Worm (Caenorhabditis elegans) whole organism, young adult: ENCODE results near the gene twk-8.
A peak's percentile ranks its signal among the peaks of the same experiment; 100 is the strongest.

Source experiments
- B0019.2 ChIP-seq: fragments of 200-800 bp; sonication (Bioruptor generic); conservative IDR thresholded peaks from 2 replicates; pipeline ENCODE4 v1.3.6; 2022; ENCODE audit warnings: missing genetic modification reagents, missing genetic modification characterization, missing compliant biosample characterization
- B0035.1 ChIP-seq: sonication (generic microtip); optimal IDR thresholded peaks from 2 replicates; lab custom pipeline; 2016; ENCODE audit warnings: missing genetic modification characterization, mild to moderate bottlenecking, missing compliant biosample characterization, missing genotype, missing genetic modification reagents
- B0261.1 ChIP-seq: sonication (generic microtip); optimal IDR thresholded peaks from 2 replicates; lab custom pipeline; 2016; ENCODE audit warnings: mild to moderate bottlenecking, missing genetic modification characterization, moderate library complexity, missing compliant biosample characterization
- C06A6.2 ChIP-seq: fragments of 200-800 bp; sonication (Bioruptor generic); conservative IDR thresholded peaks from 2 replicates; pipeline ENCODE4 v1.3.6; 2022; ENCODE audit warnings: missing genetic modification characterization, missing compliant biosample characterization
- C17E4.6 ChIP-seq: fragments of 200-800 bp; sonication (Bioruptor generic); IDR thresholded peaks from 2 replicates; pipeline ENCODE4 v1.3.6; 2022; ENCODE audit warnings: missing genetic modification reagents, missing genetic modification characterization, missing compliant biosample characterization
- F22D6.2 ChIP-seq: sonication (generic microtip); optimal IDR thresholded peaks from 2 replicates; lab custom pipeline; 2016; ENCODE audit warnings: mild to moderate bottlenecking, missing genetic modification characterization, missing compliant biosample characterization
- F37B4.10 ChIP-seq: fragments of 200-800 bp; sonication (Bioruptor generic); IDR thresholded peaks from 2 replicates; pipeline ENCODE4 v1.3.6; 2022; ENCODE audit warnings: missing genetic modification characterization, missing compliant biosample characterization
- F55B11.4 ChIP-seq: sonication (generic microtip); optimal IDR thresholded peaks from 2 replicates; lab custom pipeline; 2016; ENCODE audit warnings: missing compliant biosample characterization, missing genetic modification characterization, borderline replicate concordance; ENCODE audit not compliant: insufficient read depth
- F57A8.1 ChIP-seq: fragments of 200-800 bp; sonication (Bioruptor generic); optimal IDR thresholded peaks from 2 replicates; lab custom pipeline; 2018; ENCODE audit warnings: mild to moderate bottlenecking, missing genetic modification characterization, moderate library complexity, missing compliant biosample characterization
- K11D2.4 ChIP-seq: fragments of 200-800 bp; sonication (Bioruptor generic); IDR thresholded peaks from 2 replicates; pipeline ENCODE4 v1.3.6; 2022; ENCODE audit warnings: missing genetic modification reagents, missing genetic modification characterization, missing compliant biosample characterization
- Y95B8A.8 ChIP-seq: fragments of 200-800 bp; sonication (Bioruptor generic); IDR thresholded peaks from 2 replicates; pipeline ENCODE4 v1.3.6; 2022; ENCODE audit warnings: missing genetic modification reagents, missing genetic modification characterization, missing compliant biosample characterization
- ama-1 ChIP-seq, 3 experiments: fragments of 150-350 bp in 1 of 3; sonication (generic microtip) in 2 of 3; optimal IDR thresholded peaks; 2 replicates each; lab custom pipeline; 2014 to 2018; ENCODE audit warnings: missing biosample characterization in 2 of 3, missing genetic modification characterization in 2 of 3, missing genetic modification reagents in 2 of 3
- aptf-2 ChIP-seq: fragments of 200-800 bp; sonication (Bioruptor generic); conservative IDR thresholded peaks from 2 replicates; pipeline ENCODE4 v1.3.6; 2022; ENCODE audit warnings: missing genetic modification reagents, missing genetic modification characterization, missing compliant biosample characterization
- attf-3 ChIP-seq: fragments of 200-800 bp; sonication (Bioruptor generic); conservative IDR thresholded peaks from 2 replicates; pipeline ENCODE4 v1.3.6; 2022; ENCODE audit warnings: missing genetic modification reagents, missing genetic modification characterization, missing compliant biosample characterization
- ceh-27 ChIP-seq: fragments of 200-800 bp; sonication (Bioruptor generic); optimal IDR thresholded peaks from 2 replicates; lab custom pipeline; 2018; ENCODE audit warnings: mild to moderate bottlenecking, missing genetic modification characterization, moderate library complexity, missing compliant biosample characterization
- die-1 ChIP-seq: sonication (generic microtip); optimal IDR thresholded peaks from 2 replicates; lab custom pipeline; 2016; ENCODE audit warnings: missing genotype, mild to moderate bottlenecking, missing genetic modification characterization, missing compliant biosample characterization
- egl-44 ChIP-seq: fragments of 200-800 bp; sonication (Bioruptor generic); IDR thresholded peaks from 2 replicates; pipeline ENCODE4 v1.3.6; 2022; ENCODE audit warnings: missing genetic modification reagents, missing genetic modification characterization, missing compliant biosample characterization
- ekl-4 ChIP-seq: fragments of 200-800 bp; sonication (Bioruptor generic); IDR thresholded peaks from 2 replicates; pipeline ENCODE4 v1.3.6; 2022; ENCODE audit warnings: missing genetic modification reagents, missing genetic modification characterization, missing compliant biosample characterization
- ets-4 ChIP-seq: fragments of 200-800 bp; sonication (Bioruptor generic); optimal IDR thresholded peaks from 2 replicates; lab custom pipeline; 2018; ENCODE audit warnings: mild to moderate bottlenecking, missing genetic modification characterization, missing compliant biosample characterization
- hlh-12 ChIP-seq: sonication (generic microtip); optimal IDR thresholded peaks from 2 replicates; lab custom pipeline; 2016; ENCODE audit warnings: missing genetic modification characterization, missing compliant biosample characterization
- hlh-26 ChIP-seq: fragments of 200-800 bp; sonication (Bioruptor generic); conservative IDR thresholded peaks from 2 replicates; pipeline ENCODE4 v1.3.6; 2022; ENCODE audit warnings: missing genetic modification reagents, missing genetic modification characterization, missing compliant biosample characterization
- hrde-1 ChIP-seq: sonication (generic microtip); optimal IDR thresholded peaks from 2 replicates; lab custom pipeline; 2016; ENCODE audit warnings: missing genetic modification characterization, mild to moderate bottlenecking, missing compliant biosample characterization, moderate library complexity, missing genotype, missing genetic modification reagents, borderline replicate concordance
- lin-26 ChIP-seq: fragments of 200-800 bp; sonication (Bioruptor generic); IDR thresholded peaks from 2 replicates; pipeline ENCODE4 v1.3.6; 2022; ENCODE audit warnings: missing genetic modification reagents, missing genetic modification characterization, missing compliant biosample characterization
- lin-35 ChIP-seq, 3 experiments: fragments of 150-350 bp in 2 of 3; sonication (generic microtip) in 1 of 3; optimal IDR thresholded peaks; 2 replicates each; lab custom pipeline; 2014 to 2018; ENCODE audit warnings: missing biosample characterization in 3 of 3, missing genetic modification characterization in 3 of 3, missing genetic modification reagents in 3 of 3
- lin-40 ChIP-seq: sonication (generic microtip); optimal IDR thresholded peaks from 2 replicates; lab custom pipeline; 2016; ENCODE audit warnings: missing genetic modification characterization, mild to moderate bottlenecking, missing compliant biosample characterization, missing genotype, missing genetic modification reagents
- lin-54 ChIP-seq: fragments of 200-800 bp; sonication (Bioruptor generic); optimal IDR thresholded peaks from 2 replicates; lab custom pipeline; 2018; ENCODE audit warnings: mild to moderate bottlenecking, missing genetic modification characterization, missing compliant biosample characterization
- lir-1 ChIP-seq: fragments of 200-800 bp; sonication (Bioruptor generic); conservative IDR thresholded peaks from 2 replicates; pipeline ENCODE4 v1.3.6; 2022; ENCODE audit warnings: missing genetic modification reagents, missing genetic modification characterization, missing compliant biosample characterization
- lsl-1 ChIP-seq: fragments of 200-800 bp; sonication (Bioruptor generic); optimal IDR thresholded peaks from 2 replicates; lab custom pipeline; 2018; ENCODE audit warnings: mild to moderate bottlenecking, missing genetic modification characterization, moderate library complexity, missing compliant biosample characterization
- lsy-27 ChIP-seq: sonication (generic microtip); optimal IDR thresholded peaks from 2 replicates; lab custom pipeline; 2017; ENCODE audit warnings: missing genetic modification characterization, mild to moderate bottlenecking, missing compliant biosample characterization, antibody characterized with exemption, missing genotype, borderline replicate concordance; ENCODE audit not compliant: insufficient read depth
- madf-3 ChIP-seq: fragments of 200-800 bp; sonication (Bioruptor generic); IDR thresholded peaks from 2 replicates; pipeline ENCODE4 v1.3.6; 2022; ENCODE audit warnings: missing genetic modification reagents, missing genetic modification characterization, missing compliant biosample characterization
- mel-28 ChIP-seq: sonication (generic microtip); optimal IDR thresholded peaks from 2 replicates; lab custom pipeline; 2016; ENCODE audit warnings: borderline replicate concordance, mild to moderate bottlenecking, missing genetic modification characterization, missing compliant biosample characterization
- mxl-1 ChIP-seq: sonication (generic microtip); optimal IDR thresholded peaks from 2 replicates; lab custom pipeline; 2016; ENCODE audit warnings: missing genetic modification characterization, missing compliant biosample characterization
- nhr-120 ChIP-seq: fragments of 200-800 bp; sonication (Bioruptor generic); IDR thresholded peaks from 2 replicates; pipeline ENCODE4 v1.3.6; 2022; ENCODE audit warnings: missing genetic modification characterization, missing compliant biosample characterization
- nhr-27 ChIP-seq: fragments of 200-800 bp; sonication (Bioruptor generic); optimal IDR thresholded peaks from 2 replicates; lab custom pipeline; 2018; ENCODE audit warnings: mild to moderate bottlenecking, missing genetic modification characterization, moderate library complexity, missing compliant biosample characterization
- pha-4 ChIP-seq: fragments of 150-350 bp; sonication (generic microtip); optimal IDR thresholded peaks from 2 replicates; lab custom pipeline; 2014; ENCODE audit warnings: missing biosample characterization, missing genetic modification reagents, missing genetic modification characterization
- sea-2 ChIP-seq: fragments of 200-800 bp; sonication (Bioruptor generic); IDR thresholded peaks from 2 replicates; pipeline ENCODE4 v1.3.6; 2022; ENCODE audit warnings: missing genetic modification characterization, missing compliant biosample characterization
- snpc-1.3 ChIP-seq: sonication (generic microtip); optimal IDR thresholded peaks from 2 replicates; lab custom pipeline; 2017; ENCODE audit warnings: missing genetic modification characterization, mild to moderate bottlenecking, missing compliant biosample characterization, antibody characterized with exemption, moderate library complexity, missing genotype, missing genetic modification reagents; ENCODE audit not compliant: insufficient read depth
- snpc-4 ChIP-seq, 5 experiments: fragments of 150-350 bp in 1 of 5; sonication (generic microtip) in 4 of 5; optimal IDR thresholded peaks; 2 replicates each; lab custom pipeline; 2014 to 2018; ENCODE audit warnings: missing genetic modification characterization in 5 of 5, missing biosample characterization in 3 of 5, antibody characterized with exemption in 2 of 5, mild to moderate bottlenecking in 2 of 5, missing compliant biosample characterization in 2 of 5, missing genotype in 2 of 5, moderate library complexity in 2 of 5, missing genetic modification reagents in 1 of 5
- somi-1 ChIP-seq: fragments of 200-800 bp; sonication (Bioruptor generic); optimal IDR thresholded peaks from 2 replicates; lab custom pipeline; 2018; ENCODE audit warnings: mild to moderate bottlenecking, missing genetic modification characterization, missing compliant biosample characterization
- tbx-9 ChIP-seq: sonication (generic microtip); optimal IDR thresholded peaks from 2 replicates; lab custom pipeline; 2016; ENCODE audit warnings: borderline replicate concordance, missing genetic modification characterization, inconsistent platforms, missing compliant biosample characterization
- tlf-1 ChIP-seq: fragments of 200-800 bp; sonication (Bioruptor generic); optimal IDR thresholded peaks from 2 replicates; lab custom pipeline; 2018; ENCODE audit warnings: mild to moderate bottlenecking, missing genetic modification characterization, missing compliant biosample characterization
- xnd-1 ChIP-seq: sonication (generic microtip); optimal IDR thresholded peaks from 2 replicates; lab custom pipeline; 2016; ENCODE audit warnings: missing genotype, missing genetic modification reagents, missing genetic modification characterization, missing compliant biosample characterization
- ztf-25 ChIP-seq: fragments of 200-800 bp; sonication (Bioruptor generic); IDR thresholded peaks from 2 replicates; pipeline ENCODE4 v1.3.6; 2022; ENCODE audit warnings: missing genetic modification reagents, missing genetic modification characterization, missing compliant biosample characterization
- ztf-28 ChIP-seq: fragments of 200-800 bp; sonication (Bioruptor generic); IDR thresholded peaks from 2 replicates; pipeline ENCODE4 v1.3.6; 2022; ENCODE audit warnings: missing genetic modification reagents, missing genetic modification characterization, missing compliant biosample characterization
- ztf-3 ChIP-seq: fragments of 200-800 bp; sonication (Bioruptor generic); optimal IDR thresholded peaks from 2 replicates; lab custom pipeline; 2018; ENCODE audit warnings: mild to moderate bottlenecking, missing genetic modification characterization, missing compliant biosample characterization
- ztf-6 ChIP-seq: fragments of 200-800 bp; sonication (Bioruptor generic); IDR thresholded peaks from 2 replicates; pipeline ENCODE4 v1.3.6; 2022; ENCODE audit warnings: missing genetic modification reagents, missing genetic modification characterization, missing compliant biosample characterization

twk-8 gene

ce11 chrIV:9074244-9074723, 7.9 kb upstream of the twk-8 start, which contains the start of gene mppb-1 (continued):
- TF ChIP-seq mxl-1 (no peak), lin-35 (GFP tag; optimal IDR thresholded peaks at IDR 0.05; lab: Kevin White, UChicago) (peak; percentile 20 to 92 (median 48)), lin-40 (tag; lab: Kevin White, UChicago) (peak; percentile 59), C17E4.6 (GFP tag; lab: Robert Waterston, UW) (no peak), tbx-9 (tag; lab: Kevin White, UChicago) (no peak), hlh-26 (no peak), tlf-1 (GFP tag; lab: Kevin White, UChicago) (no peak), F57A8.1 (GFP tag; lab: Kevin White, UChicago) (no peak), nhr-120 (GFP tag; lab: Robert Waterston, UW) (no peak), F55B11.4 (tag; lab: Kevin White, UChicago) (no peak), ztf-3 (GFP tag; lab: Kevin White, UChicago) (no peak), B0261.1 (tag; lab: Kevin White, UChicago) (peak; percentile 20), hlh-12 (tag; lab: Kevin White, UChicago) (peak; percentile 1), Y95B8A.8 (GFP tag; lab: Robert Waterston, UW) (no peak), sea-2 (GFP tag; lab: Robert Waterston, UW) (no peak), ztf-28 (peak; percentile 89), aptf-2 (GFP tag; lab: Robert Waterston, UW) (peak; percentile 82), ekl-4 (peak; percentile 51), lin-26 (GFP tag; lab: Robert Waterston, UW) (no peak), lir-1 (peak; percentile 82), snpc-4 (GFP tag; optimal IDR thresholded peaks at IDR 0.05; lab: Kevin White, UChicago) (peak; percentile 2), snpc-4 (tag; optimal IDR thresholded peaks at IDR 0.05; lab: Kevin White, UChicago) (peak; percentile 8 to 52 (median 36)), nhr-27 (no peak), madf-3 (GFP tag; lab: Robert Waterston, UW) (0 out of 2 replicates have a peak, but pooled peaks have one; percentile 60), attf-3 (GFP tag; lab: Robert Waterston, UW) (peak; percentile 75), ztf-6 (GFP tag; lab: Robert Waterston, UW) (peak; percentile 41; the same call in 1 of the 2 replicates), ets-4 (GFP tag; lab: Kevin White, UChicago) (no peak), somi-1 (no peak), B0035.1 (tag; lab: Kevin White, UChicago) (no peak), F22D6.2 (tag; lab: Kevin White, UChicago) (peak; percentile 49), F37B4.10 (GFP tag; lab: Robert Waterston, UW) (no peak), mel-28 (tag; lab: Kevin White, UChicago) (no peak), lin-54 (GFP tag; lab: Kevin White, UChicago) (peak; percentile 96), K11D2.4 (GFP tag; lab: Robert Waterston, UW) (peak; percentile 67), lsy-27 (tag; lab: Kevin White, UChicago) (no peak), snpc-1.3 (tag; lab: Kevin White, UChicago) (peak; percentile 29), pha-4 (no peak), lsl-1 (GFP tag; lab: Kevin White, UChicago) (peak; percentile 52), die-1 (tag; lab: Kevin White, UChicago) (no peak), ztf-25 (GFP tag; lab: Robert Waterston, UW) (no peak), hrde-1 (no peak), ama-1 (optimal IDR thresholded peaks at IDR 0.05; lab: Kevin White, UChicago) (no peak), ama-1 (GFP tag; optimal IDR thresholded peaks at IDR 0.05; lab: Kevin White, UChicago) (no peak), C06A6.2 (GFP tag; lab: Robert Waterston, UW) (no peak), xnd-1 (tag; lab: Kevin White, UChicago) (no peak), egl-44 (GFP tag; lab: Robert Waterston, UW) (no peak), B0019.2 (GFP tag; lab: Robert Waterston, UW) (0 out of 2 replicates have a peak, but pooled peaks have one; percentile 38), ceh-27 (GFP tag; lab: Kevin White, UChicago) (peak; percentile 84)
